Fruit fly (Drosophila melanogaster): ENCODE measurements around the gene CG12951.

Gene CG12951

dm6 chr3R:9344186-9344790, 14.2 kb upstream of the CG12951 start:
- TF ChIP-seq CG33017 (tag; optimal IDR thresholded peaks at IDR 0.05) (no peak), ovo (GFP tag; optimal IDR thresholded peaks at IDR 0.05) (peak; percentile 17), CG1620 (GFP tag; optimal IDR thresholded peaks at IDR 0.05) (no peak), cnc (optimal IDR thresholded peaks at IDR 0.05) (no peak), CG12768 (GFP tag; optimal IDR thresholded peaks at IDR 0.05) (no peak), Hr96 (GFP tag; optimal IDR thresholded peaks at IDR 0.05) (no peak), CG7045 (GFP tag; optimal IDR thresholded peaks at IDR 0.05) (no peak), CG11617 (GFP tag; optimal IDR thresholded peaks at IDR 0.05) (peak; percentile 31), CG7101 (tag; optimal IDR thresholded peaks at IDR 0.05) (no peak), CG5204 (GFP tag; optimal IDR thresholded peaks at IDR 0.05) (no peak), Clk (GFP tag; optimal IDR thresholded peaks at IDR 0.05) (no peak), tj (GFP tag; optimal IDR thresholded peaks at IDR 0.05) (peak; percentile 14), Mnt (GFP tag; optimal IDR thresholded peaks at IDR 0.05) (peak; percentile 24), Crg-1 (GFP tag; optimal IDR thresholded peaks at IDR 0.05) (no peak), cic (GFP tag; optimal IDR thresholded peaks at IDR 0.05) (peak; percentile 33), CG14711 (tag; optimal IDR thresholded peaks at IDR 0.05) (no peak), bab1 (GFP tag; optimal IDR thresholded peaks at IDR 0.05) (no peak), pad (GFP tag; optimal IDR thresholded peaks at IDR 0.05) (no peak), toe (GFP tag; optimal IDR thresholded peaks at IDR 0.05) (no peak), kay (GFP tag; ENCODE audit: borderline replicate concordance) (peak; percentile 41)

dm6 chr3R:9343645-9344044, 13.5 kb upstream of the CG12951 start:
- TF ChIP-seq bab1 (GFP tag; optimal IDR thresholded peaks at IDR 0.05) = peak; percentile 18
- TF ChIP-seq pad (GFP tag; optimal IDR thresholded peaks at IDR 0.05) = no peak
- no peak for TF ChIP-seq CG14711 (tag; optimal IDR thresholded peaks at IDR 0.05)
- no peak for TF ChIP-seq cic (GFP tag; optimal IDR thresholded peaks at IDR 0.05)
- TF ChIP-seq Hr96 (GFP tag; optimal IDR thresholded peaks at IDR 0.05) = no peak
- no peak for TF ChIP-seq toe (GFP tag; optimal IDR thresholded peaks at IDR 0.05)
- no peak for TF ChIP-seq CG7045 (GFP tag; optimal IDR thresholded peaks at IDR 0.05)
- no peak for TF ChIP-seq CG7101 (tag; optimal IDR thresholded peaks at IDR 0.05)
- no peak for TF ChIP-seq Crg-1 (GFP tag; optimal IDR thresholded peaks at IDR 0.05)
- TF ChIP-seq CG12768 (GFP tag; optimal IDR thresholded peaks at IDR 0.05) = no peak
- no peak for TF ChIP-seq ovo (GFP tag; optimal IDR thresholded peaks at IDR 0.05)
- no peak for TF ChIP-seq tj (GFP tag; optimal IDR thresholded peaks at IDR 0.05)
- TF ChIP-seq CG5204 (GFP tag; optimal IDR thresholded peaks at IDR 0.05) = no peak
- no peak for TF ChIP-seq cnc (optimal IDR thresholded peaks at IDR 0.05)
- TF ChIP-seq CG1620 (GFP tag; optimal IDR thresholded peaks at IDR 0.05) = no peak
- TF ChIP-seq Mnt (GFP tag; optimal IDR thresholded peaks at IDR 0.05) = no peak
- peak; percentile 81 for TF ChIP-seq kay (GFP tag; ENCODE audit: borderline replicate concordance)

dm6 chr3R:9343022-9343587, 13.0 kb upstream of the CG12951 start:
- no peak for TF ChIP-seq CG7045 (GFP tag; optimal IDR thresholded peaks at IDR 0.05)
- no peak for TF ChIP-seq CG11617 (GFP tag; optimal IDR thresholded peaks at IDR 0.05)
- peak; percentile 40 for TF ChIP-seq tj (GFP tag; optimal IDR thresholded peaks at IDR 0.05)
- TF ChIP-seq CG7101 (tag; optimal IDR thresholded peaks at IDR 0.05) = no peak
- TF ChIP-seq CG12768 (GFP tag; optimal IDR thresholded peaks at IDR 0.05) = no peak
- no peak for TF ChIP-seq cic (GFP tag; optimal IDR thresholded peaks at IDR 0.05)
- no peak for TF ChIP-seq Hr96 (GFP tag; optimal IDR thresholded peaks at IDR 0.05)
- no peak for TF ChIP-seq CG33017 (tag; optimal IDR thresholded peaks at IDR 0.05)
- TF ChIP-seq bab1 (GFP tag; optimal IDR thresholded peaks at IDR 0.05) = no peak
- TF ChIP-seq CG14711 (tag; optimal IDR thresholded peaks at IDR 0.05) = peak; percentile 72
- peak; percentile 35 to 65 for TF ChIP-seq cnc (optimal IDR thresholded peaks at IDR 0.05)
- no peak for TF ChIP-seq Mnt (GFP tag; optimal IDR thresholded peaks at IDR 0.05)
- TF ChIP-seq ovo (GFP tag; optimal IDR thresholded peaks at IDR 0.05) = no peak
- TF ChIP-seq pad (GFP tag; optimal IDR thresholded peaks at IDR 0.05) = peak; percentile 34
- TF ChIP-seq Crg-1 (GFP tag; optimal IDR thresholded peaks at IDR 0.05) = no peak

- TF ChIP-seq CG1620 (GFP tag; optimal IDR thresholded peaks at IDR 0.05) (peak; percentile 50), CG11617 (GFP tag; optimal IDR thresholded peaks at IDR 0.05) (peak; percentile 70), Mnt (GFP tag; optimal IDR thresholded peaks at IDR 0.05) (peak; percentile 52), kay (GFP tag; ENCODE audit: borderline replicate concordance) (peak; percentile 98), CG14711 (tag; optimal IDR thresholded peaks at IDR 0.05) (peak; percentile 65), CG5204 (GFP tag; optimal IDR thresholded peaks at IDR 0.05) (no peak), Clk (GFP tag; optimal IDR thresholded peaks at IDR 0.05) (peak; percentile 4), ovo (GFP tag; optimal IDR thresholded peaks at IDR 0.05) (peak; percentile 20), CG7101 (tag; optimal IDR thresholded peaks at IDR 0.05) (peak; percentile 75), cic (GFP tag; optimal IDR thresholded peaks at IDR 0.05) (peak; percentile 71), bab1 (GFP tag; optimal IDR thresholded peaks at IDR 0.05) (peak; percentile 32), Crg-1 (GFP tag; optimal IDR thresholded peaks at IDR 0.05) (peak; percentile 45), Hr96 (GFP tag; optimal IDR thresholded peaks at IDR 0.05) (no peak), CG7045 (GFP tag; optimal IDR thresholded peaks at IDR 0.05) (peak; percentile 53), CG12768 (GFP tag; optimal IDR thresholded peaks at IDR 0.05) (peak; percentile 68), tj (GFP tag; optimal IDR thresholded peaks at IDR 0.05) (no peak), cnc (optimal IDR thresholded peaks at IDR 0.05) (no peak), pad (GFP tag; optimal IDR thresholded peaks at IDR 0.05) (peak; percentile 43), CG33017 (tag; optimal IDR thresholded peaks at IDR 0.05) (peak; percentile 77), toe (GFP tag; optimal IDR thresholded peaks at IDR 0.05) (no peak)
Observed at dm6 chr3R:9342248-9342882, 12.2 kb upstream of the CG12951 start.
